Worm (Caenorhabditis elegans) whole organism, L3 larva: ENCODE data around the gene eor-1.

Experiments
- aly-2 ChIP-seq: fragments of 150-350 bp; optimal IDR thresholded peaks from 2 replicates; lab custom pipeline; 2014; ENCODE audit warnings: missing biosample characterization, missing genetic modification characterization
- elt-1 ChIP-seq: fragments of 150-350 bp; optimal IDR thresholded peaks from 2 replicates; lab custom pipeline; 2014; ENCODE audit warnings: missing biosample characterization, missing genetic modification characterization
- nfya-1 ChIP-seq: sonication (generic microtip); optimal IDR thresholded peaks from 2 replicates; lab custom pipeline; 2017; ENCODE audit warnings: missing genetic modification characterization, mild to moderate bottlenecking, missing compliant biosample characterization, antibody characterized with exemption, moderate library complexity; ENCODE audit not compliant: insufficient read depth
- nhr-28 ChIP-seq: fragments of 150-350 bp; optimal IDR thresholded peaks from 2 replicates; lab custom pipeline; 2014; ENCODE audit warnings: missing biosample characterization, missing genetic modification characterization
- nhr-76 ChIP-seq: fragments of 150-350 bp; sonication (generic microtip); optimal IDR thresholded peaks from 5 replicates; lab custom pipeline; 2014; ENCODE audit warnings: missing biosample characterization, missing genetic modification characterization
- ztf-4 ChIP-seq: fragments of 150-350 bp; optimal IDR thresholded peaks from 2 replicates; lab custom pipeline; 2014; ENCODE audit warnings: missing biosample characterization, missing genetic modification characterization

DNA sequence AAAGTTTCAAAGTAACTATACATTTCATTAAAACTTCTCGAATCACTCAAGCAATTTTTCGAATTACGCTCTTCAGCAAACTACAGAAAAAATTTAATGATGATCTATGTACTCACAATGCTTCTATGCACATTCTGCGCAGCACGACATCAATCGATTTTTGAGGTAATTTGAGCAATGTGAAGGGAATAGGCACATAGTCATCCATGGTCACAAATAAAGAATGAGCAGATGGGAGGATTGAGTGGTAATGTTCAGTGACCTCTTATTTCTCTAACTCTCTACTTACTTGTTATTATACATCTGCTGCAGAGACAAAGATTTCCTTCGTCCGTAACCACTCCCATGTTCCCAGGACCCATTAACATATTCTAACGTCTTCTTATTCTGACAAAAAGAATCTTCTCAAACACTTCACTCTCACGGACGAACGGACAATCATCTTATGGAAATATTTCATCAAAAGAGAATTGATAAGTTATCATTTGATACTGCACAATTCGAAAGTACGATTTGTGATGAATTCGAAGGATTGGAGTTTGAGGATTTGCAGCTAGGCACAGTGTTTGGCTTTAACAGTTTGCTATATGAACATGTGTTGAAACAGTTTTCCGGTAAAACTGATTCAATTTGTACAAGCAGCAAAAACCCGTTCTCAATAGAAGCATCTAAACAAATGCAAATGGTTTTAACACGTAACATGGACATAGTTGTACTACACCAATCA lies 42.9 kb downstream of the eor-1 start, which contains the start of the genes fbxb-77 and Y17G9B.11:
- TF ChIP-seq elt-1 (no peak), nhr-76 (tag; lab: Kevin White, UChicago) (no peak), nfya-1 (no peak), ztf-4 (no peak), aly-2 (no peak), nhr-28 (tag; lab: Kevin White, UChicago) (no peak)
